Worm (Caenorhabditis elegans): ENCODE measurements around the gene C53D6.4.

The C53D6.4 gene

ce11 chrIV:9001184-9001583, 19.6 kb downstream of the C53D6.4 start:
- no peak for TF ChIP-seq elt-3 (tag; optimal IDR thresholded peaks at IDR 0.05)

ce11 chrIV:9000664-9001063, 20.1 kb downstream of the C53D6.4 start:
- no peak for TF ChIP-seq daf-12 (tag; optimal IDR thresholded peaks at IDR 0.05)
- TF ChIP-seq aly-2 (tag; optimal IDR thresholded peaks at IDR 0.05): no peak
- no peak for TF ChIP-seq ceh-82 (tag; optimal IDR thresholded peaks at IDR 0.05)
- no peak for TF ChIP-seq lsy-12 (tag; optimal IDR thresholded peaks at IDR 0.05)
- no peak for TF ChIP-seq eor-1 (tag; optimal IDR thresholded peaks at IDR 0.05)
- no peak for TF ChIP-seq nhr-43 (tag; optimal IDR thresholded peaks at IDR 0.05; ENCODE audit: poor library complexity, severe bottlenecking)
- TF ChIP-seq nhr-28 (tag; optimal IDR thresholded peaks at IDR 0.05): no peak

ce11 chrIV:8994487-8994886, 26.3 kb downstream of the C53D6.4 start:
- no peak for TF ChIP-seq nhr-77 (tag; optimal IDR thresholded peaks at IDR 0.05)
- TF ChIP-seq nhr-23 (tag; optimal IDR thresholded peaks at IDR 0.05): no peak
- no peak for TF ChIP-seq pha-4 (tag; optimal IDR thresholded peaks at IDR 0.05)
- no peak for TF ChIP-seq nfya-1 (tag; optimal IDR thresholded peaks at IDR 0.05; ENCODE audit: insufficient read depth)
- TF ChIP-seq lsy-12 (tag; optimal IDR thresholded peaks at IDR 0.05): no peak
- no peak for TF ChIP-seq fkh-2 (tag; optimal IDR thresholded peaks at IDR 0.05)
- no peak for TF ChIP-seq unc-62 (GFP tag; optimal IDR thresholded peaks at IDR 0.05)
- TF ChIP-seq ZK546.5 (tag; optimal IDR thresholded peaks at IDR 0.05): no peak
- TF ChIP-seq egl-27 (tag; optimal IDR thresholded peaks at IDR 0.05): no peak
- no peak for TF ChIP-seq daf-12 (tag; optimal IDR thresholded peaks at IDR 0.05)
- no peak for TF ChIP-seq nhr-43 (tag; optimal IDR thresholded peaks at IDR 0.05; ENCODE audit: poor library complexity, severe bottlenecking)
- TF ChIP-seq jun-1 (tag; optimal IDR thresholded peaks at IDR 0.05): no peak
- TF ChIP-seq tbx-2 (tag; optimal IDR thresholded peaks at IDR 0.05): no peak
- no peak for TF ChIP-seq nhr-11 (tag; optimal IDR thresholded peaks at IDR 0.05)
- no peak for TF ChIP-seq ztf-4 (tag; optimal IDR thresholded peaks at IDR 0.05)
- TF ChIP-seq ztf-11 (tag; optimal IDR thresholded peaks at IDR 0.05): no peak

ce11 chrIV:8992786-8993185, 28.0 kb downstream of the C53D6.4 start, which contains the start of gene mltn-12:
Gene mltn-12, plus strand, starts transcription at chrIV:8993086.
- no peak for TF ChIP-seq ceh-28 (tag; optimal IDR thresholded peaks at IDR 0.05)
- TF ChIP-seq eor-1 (tag; optimal IDR thresholded peaks at IDR 0.05): no peak
- no peak for TF ChIP-seq ama-1 (optimal IDR thresholded peaks at IDR 0.05)

ce11 chrIV:8986761-8987316, 33.9 kb downstream of the C53D6.4 start, which contains the start of gene bre-1:
Gene bre-1, plus strand, starts transcription at chrIV:8987266.
- TF ChIP-seq skn-1 (tag; optimal IDR thresholded peaks at IDR 0.05): no peak
- TF ChIP-seq elt-1 (tag; optimal IDR thresholded peaks at IDR 0.05): no peak
- no peak for TF ChIP-seq ceh-9 (tag; optimal IDR thresholded peaks at IDR 0.05)
- TF ChIP-seq elt-2 (tag; optimal IDR thresholded peaks at IDR 0.05): peak; percentile 74
- no peak for TF ChIP-seq pqm-1 (tag; optimal IDR thresholded peaks at IDR 0.05)
- TF ChIP-seq fos-1 (tag; optimal IDR thresholded peaks at IDR 0.05): no peak
- TF ChIP-seq lin-15B (tag; optimal IDR thresholded peaks at IDR 0.05): no peak
- TF ChIP-seq nfya-1 (tag; optimal IDR thresholded peaks at IDR 0.05; ENCODE audit: insufficient read depth): peak; percentile 23
- peak; percentile 63 for TF ChIP-seq hmg-11 (tag; optimal IDR thresholded peaks at IDR 0.05)
- TF ChIP-seq egl-5 (tag; optimal IDR thresholded peaks at IDR 0.05): no peak
- TF ChIP-seq snpc-4 (tag; optimal IDR thresholded peaks at IDR 0.05): no peak
- TF ChIP-seq ceh-16 (tag; optimal IDR thresholded peaks at IDR 0.05): no peak
- no peak for TF ChIP-seq ceh-82 (tag; optimal IDR thresholded peaks at IDR 0.05)
- no peak for TF ChIP-seq ceh-28 (tag; optimal IDR thresholded peaks at IDR 0.05)
- no peak for TF ChIP-seq R02D3.7 (tag; optimal IDR thresholded peaks at IDR 0.05)
- TF ChIP-seq nhr-25 (tag; optimal IDR thresholded peaks at IDR 0.05): no peak
- no peak for TF ChIP-seq unc-62 (GFP tag; optimal IDR thresholded peaks at IDR 0.05)
- no peak for TF ChIP-seq ztf-11 (tag; optimal IDR thresholded peaks at IDR 0.05)
- no peak for TF ChIP-seq zag-1 (tag; optimal IDR thresholded peaks at IDR 0.05)

Measured in whole organism, L3 larva.